Worm (Caenorhabditis elegans) whole organism, L1 larva: Measurements from ENCODE around the gene nstp-5.
A peak's percentile ranks its signal among the peaks of the same experiment; 100 is the strongest.

Experiments used
- C04F5.9 ChIP-seq: sonication (generic microtip); optimal IDR thresholded peaks from 2 replicates; lab custom pipeline; 2016; ENCODE audit warnings: missing genetic modification characterization, missing compliant biosample characterization
- C16A3.4 ChIP-seq: fragments of 150-350 bp; optimal IDR thresholded peaks from 2 replicates; lab custom pipeline; 2014; ENCODE audit warnings: missing biosample characterization, missing genetic modification characterization
- F16B12.6 ChIP-seq: fragments of 150-350 bp; optimal IDR thresholded peaks from 2 replicates; lab custom pipeline; 2014; ENCODE audit warnings: missing biosample characterization, missing genetic modification characterization
- aha-1 ChIP-seq: fragments of 150-350 bp; optimal IDR thresholded peaks from 2 replicates; lab custom pipeline; 2014; ENCODE audit warnings: missing biosample characterization, missing genetic modification characterization
- alr-1 ChIP-seq: fragments of 200-800 bp; sonication (Bioruptor generic); optimal IDR thresholded peaks from 2 replicates; lab custom pipeline; 2018; ENCODE audit warnings: borderline replicate concordance, mild to moderate bottlenecking, missing genetic modification characterization, missing compliant biosample characterization
- aly-2 ChIP-seq: fragments of 150-350 bp; optimal IDR thresholded peaks from 2 replicates; lab custom pipeline; 2014; ENCODE audit warnings: missing biosample characterization, missing genetic modification characterization
- ama-1 ChIP-seq: fragments of 150-350 bp; optimal IDR thresholded peaks from 2 replicates; lab custom pipeline; 2014
- ceh-8 ChIP-seq: fragments of 200-800 bp; sonication (Bioruptor generic); optimal IDR thresholded peaks from 2 replicates; lab custom pipeline; 2018; ENCODE audit warnings: mild to moderate bottlenecking, missing genetic modification characterization, moderate library complexity, missing compliant biosample characterization
- ceh-82 ChIP-seq, 3 experiments: fragments of 150-350 bp in 1 of 3; sonication (generic microtip) in 2 of 3; optimal IDR thresholded peaks; 2 replicates each; lab custom pipeline; 2014 to 2017; ENCODE audit warnings: missing biosample characterization in 3 of 3, missing genetic modification characterization in 3 of 3
- ceh-90 ChIP-seq: sonication (generic microtip); optimal IDR thresholded peaks from 2 replicates; lab custom pipeline; 2016; ENCODE audit warnings: missing genetic modification characterization, missing compliant biosample characterization
- dsc-1 ChIP-seq: sonication (generic microtip); optimal IDR thresholded peaks from 2 replicates; lab custom pipeline; 2016; ENCODE audit warnings: mild to moderate bottlenecking, missing genetic modification characterization, missing compliant biosample characterization
- efl-1 ChIP-seq, 4 experiments: fragments of 150-350 bp; optimal IDR thresholded peaks in 3 of 4; peaks in 1 of 4; 1 replicate in 1 of 4; 2 replicates in 3 of 4; lab custom pipeline; 2014; ENCODE audit warnings: missing biosample characterization in 2 of 4, missing genetic modification characterization in 2 of 4, missing genetic modification reagents in 2 of 4
- efl-3 ChIP-seq: fragments of 200-800 bp; sonication (Bioruptor generic); optimal IDR thresholded peaks from 2 replicates; lab custom pipeline; 2018; ENCODE audit warnings: mild to moderate bottlenecking, missing genetic modification characterization, missing compliant biosample characterization
- egl-27 ChIP-seq, 2 experiments: fragments of 150-350 bp in 1 of 2; sonication (generic microtip); optimal IDR thresholded peaks; 3 replicates each; lab custom pipeline; 2017 to 2018; ENCODE audit warnings: missing biosample characterization in 2 of 2, missing genetic modification characterization in 2 of 2, missing genetic modification reagents in 2 of 2
- elt-3 ChIP-seq, 6 experiments: fragments of 150-350 bp in 1 of 6; sonication (generic microtip); optimal IDR thresholded peaks; 2 replicates each; lab custom pipeline; 2017 to 2018; ENCODE audit warnings: missing biosample characterization in 6 of 6, missing genetic modification characterization in 6 of 6, inconsistent platforms in 1 of 6
- fkh-10 ChIP-seq: sonication (generic microtip); optimal IDR thresholded peaks from 2 replicates; lab custom pipeline; 2017; ENCODE audit warnings: missing biosample characterization, missing genetic modification reagents, missing genetic modification characterization
- fkh-8 ChIP-seq: sonication (generic microtip); optimal IDR thresholded peaks from 2 replicates; lab custom pipeline; 2016; ENCODE audit warnings: mild to moderate bottlenecking, missing genetic modification characterization, missing compliant biosample characterization
- fos-1 ChIP-seq: fragments of 150-350 bp; optimal IDR thresholded peaks from 2 replicates; lab custom pipeline; 2014; ENCODE audit warnings: missing biosample characterization, missing genetic modification characterization
- hpl-2 ChIP-seq: fragments of 150-350 bp; optimal IDR thresholded peaks from 2 replicates; lab custom pipeline; 2014; ENCODE audit warnings: missing biosample characterization, missing genetic modification reagents, missing genetic modification characterization
- irx-1 ChIP-seq: sonication (generic microtip); optimal IDR thresholded peaks from 2 replicates; lab custom pipeline; 2016; ENCODE audit warnings: missing genetic modification characterization, missing compliant biosample characterization
- isw-1 ChIP-seq: fragments of 200-800 bp; sonication (Bioruptor generic); IDR thresholded peaks from 2 replicates; pipeline ENCODE4 v1.3.6; 2022; ENCODE audit warnings: missing genetic modification characterization, missing compliant biosample characterization
- lin-13 ChIP-seq: fragments of 150-350 bp; optimal IDR thresholded peaks from 2 replicates; lab custom pipeline; 2014; ENCODE audit warnings: missing biosample characterization, missing genetic modification reagents, missing genetic modification characterization
- lin-14 ChIP-seq: fragments of 200-800 bp; sonication (Bioruptor generic); optimal IDR thresholded peaks from 2 replicates; lab custom pipeline; 2018; ENCODE audit warnings: mild to moderate bottlenecking, missing genetic modification characterization, moderate library complexity, missing compliant biosample characterization
- lin-35 ChIP-seq, 2 experiments: fragments of 150-350 bp; optimal IDR thresholded peaks; 2 replicates each; lab custom pipeline; 2014; ENCODE audit warnings: missing biosample characterization in 2 of 2, missing genetic modification characterization in 2 of 2, missing genetic modification reagents in 2 of 2
- lsy-2 ChIP-seq, 2 experiments: fragments of 150-350 bp; optimal IDR thresholded peaks; 2 replicates each; lab custom pipeline; 2014; ENCODE audit warnings: missing biosample characterization in 2 of 2, missing genetic modification characterization in 2 of 2
- mab-9 ChIP-seq: fragments of 200-800 bp; sonication (Bioruptor generic); IDR thresholded peaks from 2 replicates; pipeline ENCODE4 v1.3.6; 2022; ENCODE audit warnings: missing genetic modification reagents, missing genetic modification characterization, missing compliant biosample characterization
- mdl-1 ChIP-seq, 2 experiments: fragments of 150-350 bp; optimal IDR thresholded peaks; 2 replicates each; lab custom pipeline; 2014 to 2017; ENCODE audit warnings: missing biosample characterization in 2 of 2, missing genetic modification characterization in 2 of 2, inconsistent platforms in 1 of 2
- mep-1 ChIP-seq: fragments of 150-350 bp; optimal IDR thresholded peaks from 2 replicates; lab custom pipeline; 2014; ENCODE audit warnings: missing biosample characterization, missing genetic modification characterization
- nhr-11 ChIP-seq: fragments of 150-350 bp; optimal IDR thresholded peaks from 2 replicates; lab custom pipeline; 2014; ENCODE audit warnings: missing biosample characterization, missing genetic modification characterization
- nhr-19 ChIP-seq: fragments of 200-800 bp; sonication (Bioruptor generic); conservative IDR thresholded peaks from 2 replicates; pipeline ENCODE4 v1.3.6; 2022; ENCODE audit warnings: missing genetic modification characterization, missing compliant biosample characterization
- nhr-28 ChIP-seq: fragments of 150-350 bp; optimal IDR thresholded peaks from 2 replicates; lab custom pipeline; 2014; ENCODE audit warnings: missing biosample characterization, missing genetic modification characterization
- nhr-71 ChIP-seq: sonication (generic microtip); optimal IDR thresholded peaks from 2 replicates; lab custom pipeline; 2016; ENCODE audit warnings: mild to moderate bottlenecking, missing genetic modification characterization, moderate library complexity, missing compliant biosample characterization
- nhr-76 ChIP-seq: sonication (generic microtip); optimal IDR thresholded peaks from 2 replicates; lab custom pipeline; 2017; ENCODE audit warnings: missing biosample characterization, missing genetic modification characterization
- nhr-85 ChIP-seq: sonication (generic microtip); peaks from one replicate; lab custom pipeline; 2016; ENCODE audit warnings: missing genetic modification characterization, inconsistent platforms, missing compliant biosample characterization
- nhr-90 ChIP-seq: sonication (generic microtip); optimal IDR thresholded peaks from 2 replicates; lab custom pipeline; 2016; ENCODE audit warnings: mild to moderate bottlenecking, missing genetic modification characterization, missing compliant biosample characterization; ENCODE audit not compliant: poor library complexity
- pag-3 ChIP-seq: sonication (generic microtip); optimal IDR thresholded peaks from 2 replicates; lab custom pipeline; 2017; ENCODE audit warnings: missing genetic modification characterization, mild to moderate bottlenecking, missing compliant biosample characterization, antibody characterized with exemption, borderline replicate concordance; ENCODE audit not compliant: insufficient read depth
- skn-1 ChIP-seq: fragments of 150-350 bp; optimal IDR thresholded peaks from 2 replicates; lab custom pipeline; 2014; ENCODE audit warnings: missing biosample characterization, missing genetic modification characterization
- snu-23 ChIP-seq: sonication (generic microtip); optimal IDR thresholded peaks from 2 replicates; lab custom pipeline; 2016; ENCODE audit warnings: missing genetic modification characterization, missing compliant biosample characterization
- sox-4 ChIP-seq: sonication (generic microtip); optimal IDR thresholded peaks from 2 replicates; lab custom pipeline; 2016; ENCODE audit warnings: missing genetic modification characterization, missing compliant biosample characterization
- tbx-2 ChIP-seq: sonication (generic microtip); optimal IDR thresholded peaks from 2 replicates; lab custom pipeline; 2016; ENCODE audit warnings: missing genetic modification characterization, missing compliant biosample characterization
- tlp-1 ChIP-seq: fragments of 150-350 bp; optimal IDR thresholded peaks from 2 replicates; lab custom pipeline; 2014; ENCODE audit warnings: missing biosample characterization, missing genetic modification characterization
- unc-130 ChIP-seq: fragments of 150-350 bp; optimal IDR thresholded peaks from 2 replicates; lab custom pipeline; 2017; ENCODE audit warnings: missing biosample characterization, missing genetic modification characterization, inconsistent platforms
- unc-30 ChIP-seq: sonication (generic microtip); optimal IDR thresholded peaks from 2 replicates; lab custom pipeline; 2017; ENCODE audit warnings: missing biosample characterization, missing genetic modification characterization
- unc-62 ChIP-seq: fragments of 150-350 bp; optimal IDR thresholded peaks from 2 replicates; lab custom pipeline; 2014; ENCODE audit warnings: missing biosample characterization, missing genetic modification reagents, missing genetic modification characterization
- vab-15 ChIP-seq: sonication (generic microtip); optimal IDR thresholded peaks from 2 replicates; lab custom pipeline; 2017; ENCODE audit warnings: missing genotype, mild to moderate bottlenecking, missing genetic modification characterization, missing compliant biosample characterization
- xbp-1 ChIP-seq: sonication (generic microtip); optimal IDR thresholded peaks from 2 replicates; lab custom pipeline; 2016; ENCODE audit warnings: missing genetic modification characterization, missing compliant biosample characterization
- ztf-11 ChIP-seq, 2 experiments: sonication (generic microtip); optimal IDR thresholded peaks; 2 replicates each; lab custom pipeline; 2016 to 2017; ENCODE audit warnings: missing genetic modification characterization in 2 of 2, missing biosample characterization in 1 of 2, missing compliant biosample characterization in 1 of 2

nstp-5 gene

ce11 chrIV:12834417-12834731, 21.0 kb upstream of the nstp-5 start (continued):
- TF ChIP-seq nhr-90 (tag; lab: Kevin White, UChicago) (no peak), ceh-82 (tag; optimal IDR thresholded peaks at IDR 0.05; lab: Kevin White, UChicago) (peak in 1 of 3 experiments; percentile 29), lin-13 (GFP tag; lab: Kevin White, UChicago) (no peak), C04F5.9 (tag; lab: Kevin White, UChicago) (no peak)

- TF ChIP-seq ztf-11 (tag; optimal IDR thresholded peaks at IDR 0.05; lab: Kevin White, UChicago) = no peak
- TF ChIP-seq dsc-1 = no peak
- no peak for TF ChIP-seq nhr-85 (tag; lab: Kevin White, UChicago)
- no peak for TF ChIP-seq ceh-8 (GFP tag; lab: Kevin White, UChicago)
Measured at ce11 chrIV:12835363-12835762, 20.0 kb upstream of the nstp-5 start.

ce11 chrIV:12836208-12836607, 19.1 kb upstream of the nstp-5 start, which contains the start of gene M02B1.3:
TSS of gene M02B1.3 (plus strand) at chrIV:12836508.
- TF ChIP-seq unc-130 (tag; lab: Kevin White, UChicago) (no peak), dsc-1 (no peak)

ce11 chrIV:12840348-12840747, 15.0 kb upstream of the nstp-5 start:
- TF ChIP-seq C16A3.4 (tag; lab: Kevin White, UChicago) (no peak), fos-1 (tag; lab: Kevin White, UChicago) (no peak), nhr-76 (tag; lab: Kevin White, UChicago) (no peak), ceh-90 (tag; lab: Kevin White, UChicago) (no peak), mdl-1 (tag; optimal IDR thresholded peaks at IDR 0.05; lab: Kevin White, UChicago) (no peak), irx-1 (peak; percentile 5), lsy-2 (tag; optimal IDR thresholded peaks at IDR 0.05; lab: Kevin White, UChicago) (peak in 1 of 2 experiments; percentile 38), isw-1 (GFP tag; lab: Robert Waterston, UW) (no peak), tbx-2 (tag; lab: Kevin White, UChicago) (peak; percentile 32), xbp-1 (no peak), F16B12.6 (tag; lab: Kevin White, UChicago) (no peak), hpl-2 (GFP tag; lab: Kevin White, UChicago) (no peak), efl-3 (GFP tag; lab: Kevin White, UChicago) (no peak), unc-30 (tag; lab: Kevin White, UChicago) (no peak), aly-2 (no peak), lin-35 (GFP tag; optimal IDR thresholded peaks at IDR 0.05; lab: Kevin White, UChicago) (peak in 1 of 2 experiments; percentile 24), egl-27 (tag; optimal IDR thresholded peaks at IDR 0.05; lab: Kevin White, UChicago) (no peak), mep-1 (tag; lab: Kevin White, UChicago) (peak; percentile 28), snu-23 (GFP tag; lab: Kevin White, UChicago) (peak; percentile 51), pag-3 (tag; lab: Kevin White, UChicago) (no peak), C04F5.9 (tag; lab: Kevin White, UChicago) (no peak), skn-1 (no peak), tlp-1 (tag; lab: Kevin White, UChicago) (no peak), aha-1 (tag; lab: Kevin White, UChicago) (no peak), vab-15 (tag; lab: Kevin White, UChicago) (no peak), nhr-71 (tag; lab: Kevin White, UChicago) (peak; percentile 30), mab-9 (no peak), ama-1 (lab: Kevin White, UChicago) (no peak), sox-4 (tag; lab: Kevin White, UChicago) (no peak), fkh-10 (GFP tag; lab: Kevin White, UChicago) (no peak), nhr-19 (no peak), lin-13 (GFP tag; lab: Kevin White, UChicago) (no peak), fkh-8 (tag; lab: Kevin White, UChicago) (no peak), unc-62 (GFP tag; lab: Kevin White, UChicago) (no peak), nhr-28 (no peak), lin-14 (GFP tag; lab: Kevin White, UChicago) (peak; percentile 83), nhr-11 (tag; lab: Kevin White, UChicago) (no peak), elt-3 (tag; optimal IDR thresholded peaks at IDR 0.05; lab: Kevin White, UChicago) (no peak), efl-1 (optimal IDR thresholded peaks at IDR 0.05; lab: Kevin White, UChicago) (peak in 1 of 2 experiments; percentile 16), efl-1 (GFP tag; optimal IDR thresholded peaks at IDR 0.05 in 1 of 2; lab: Kevin White, UChicago) (peak in 1 of 2 experiments; percentile 73), alr-1 (tag; lab: Kevin White, UChicago) (no peak), nhr-85 (tag; lab: Kevin White, UChicago) (peak; percentile 18), ceh-82 (tag; optimal IDR thresholded peaks at IDR 0.05; lab: Kevin White, UChicago) (peak in 2 of 3 experiments; percentile 13 to 16)
